Worm (Caenorhabditis elegans): Measurements from ENCODE around the gene cyp-25A1.
A peak's percentile ranks its signal among the peaks of the same experiment; 100 is the strongest.

cyp-25A1 gene

ce11 chrIII:3876197-3876897, 44.0 kb downstream of the cyp-25A1 start:
- TF ChIP-seq ceh-24 (tag; optimal IDR thresholded peaks at IDR 0.05): no peak
- TF ChIP-seq unc-42 (tag; optimal IDR thresholded peaks at IDR 0.05): no peak
- TF ChIP-seq ceh-31 (tag; optimal IDR thresholded peaks at IDR 0.05): peak; percentile 32
- no peak for TF ChIP-seq nfya-1 (tag; optimal IDR thresholded peaks at IDR 0.05)
- TF ChIP-seq dve-1 (tag; optimal IDR thresholded peaks at IDR 0.05): no peak
- TF ChIP-seq K02D7.2 (tag; optimal IDR thresholded peaks at IDR 0.05): no peak
- TF ChIP-seq npax-4 (tag; optimal IDR thresholded peaks at IDR 0.05): no peak
- TF ChIP-seq unc-3 (GFP tag; conservative IDR thresholded peaks at IDR 0.05): no peak
- TF ChIP-seq unc-3 (tag; optimal IDR thresholded peaks at IDR 0.05): no peak
- TF ChIP-seq ceh-9 (tag; optimal IDR thresholded peaks at IDR 0.05): no peak
- TF ChIP-seq ref-2 (tag; optimal IDR thresholded peaks at IDR 0.05): peak; percentile 78

DNA sequence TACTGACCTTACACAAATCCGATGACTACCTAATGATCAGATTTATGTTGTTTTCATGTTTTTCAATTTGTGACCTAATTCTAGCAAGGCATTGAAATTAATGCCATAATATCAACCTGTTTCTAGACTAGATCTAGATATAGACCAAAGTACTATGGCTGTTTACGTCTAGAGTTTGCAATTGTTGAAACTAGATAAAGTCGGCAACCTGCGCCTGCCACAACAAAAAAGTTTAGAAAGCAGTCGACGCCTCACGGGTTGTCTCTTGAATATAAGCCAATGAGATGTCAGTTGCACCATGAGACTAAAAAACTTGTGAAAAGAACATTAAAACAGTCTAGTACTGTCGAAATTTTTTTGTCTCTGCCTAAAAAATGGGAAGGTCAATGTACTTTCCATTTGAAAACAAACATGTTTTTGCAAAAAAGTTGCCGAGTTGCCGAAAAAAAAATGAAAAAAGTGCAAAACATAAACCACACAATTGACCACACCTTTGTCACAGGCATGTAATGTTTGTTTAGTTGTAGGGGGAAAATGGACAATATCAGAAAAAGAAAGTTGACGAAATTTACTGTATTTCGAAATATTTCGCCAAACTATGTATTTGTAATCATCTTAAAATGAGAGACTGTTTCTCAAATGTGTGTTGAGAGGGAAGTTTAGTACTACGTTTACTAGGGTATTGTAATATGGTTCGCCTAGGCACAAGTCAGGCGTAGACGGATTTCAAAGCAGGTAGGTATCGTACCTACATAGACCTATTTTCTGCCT, 46.8 kb downstream of the cyp-25A1 start:
- TF ChIP-seq nfya-1 (tag; optimal IDR thresholded peaks at IDR 0.05) (no peak), ceh-24 (tag; optimal IDR thresholded peaks at IDR 0.05) (no peak), syd-9 (tag; optimal IDR thresholded peaks at IDR 0.05) (no peak), ceh-22 (tag; optimal IDR thresholded peaks at IDR 0.05) (no peak), ceh-48 (tag; optimal IDR thresholded peaks at IDR 0.05) (no peak), sox-2 (GFP tag; IDR thresholded peaks at IDR 0.05) (no peak), ceh-14 (tag; optimal IDR thresholded peaks at IDR 0.05) (no peak), tbx-2 (tag; optimal IDR thresholded peaks at IDR 0.05) (no peak), pqm-1 (tag; optimal IDR thresholded peaks at IDR 0.05) (no peak), pros-1 (tag; optimal IDR thresholded peaks at IDR 0.05) (no peak), T23F11.4 (GFP tag; optimal IDR thresholded peaks at IDR 0.05) (no peak), pha-2 (tag; optimal IDR thresholded peaks at IDR 0.05) (no peak), elt-2 (tag; optimal IDR thresholded peaks at IDR 0.05) (no peak), ceh-34 (tag; optimal IDR thresholded peaks at IDR 0.05) (no peak)

DNA sequence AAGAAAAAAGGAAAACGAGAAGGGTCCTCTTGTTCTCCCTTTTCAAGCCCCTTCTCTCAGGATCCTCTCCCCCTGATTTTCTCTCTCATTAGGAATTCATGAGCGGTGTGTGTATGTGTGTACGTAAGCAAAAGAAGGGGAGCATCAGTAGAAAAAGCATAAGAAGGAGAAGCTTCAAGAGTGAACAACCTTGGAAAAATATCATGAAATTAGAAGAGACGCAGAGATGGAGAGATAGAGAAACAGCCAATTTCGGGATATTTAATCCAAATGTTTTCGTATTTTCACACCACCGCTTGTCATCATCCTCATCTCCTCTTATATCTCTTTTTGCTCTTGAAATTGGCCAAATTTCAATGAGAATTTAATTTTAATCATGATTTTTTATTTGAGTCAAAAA, 50.8 kb downstream of the cyp-25A1 start:
- no peak for TF ChIP-seq lin-11 (tag; optimal IDR thresholded peaks at IDR 0.05)
- TF ChIP-seq F13H6.1 (tag; optimal IDR thresholded peaks at IDR 0.05): no peak
- TF ChIP-seq ceh-48 (tag; optimal IDR thresholded peaks at IDR 0.05): no peak
- peak; percentile 1 for TF ChIP-seq unc-42 (tag; optimal IDR thresholded peaks at IDR 0.05)

Measured in whole organism, late embryonic.